Worm (Caenorhabditis elegans): Measurements from ENCODE around the gene shw-3.

- TF ChIP-seq pha-4 (tag; optimal IDR thresholded peaks at IDR 0.05) (no peak), nhr-77 (tag; optimal IDR thresholded peaks at IDR 0.05) (no peak)
Measured at ce11 chrV:12997422-12997821, 10.5 kb upstream of the shw-3 start, which contains the start of gene far-3.

Data from whole organism, L3 larva.